Fruit fly (Drosophila melanogaster) whole organism, adult: ENCODE results near the gene CG46306.

Source experiments
- bab1 ChIP-seq: fragments of 200-800 bp; sonication (Bioruptor generic); optimal IDR thresholded peaks from 3 replicates; lab custom pipeline; 2019; ENCODE audit warnings: missing biosample characterization, mild to moderate bottlenecking, missing genetic modification characterization, moderate library complexity
- cic ChIP-seq: fragments of 200-800 bp; sonication (Bioruptor generic); optimal IDR thresholded peaks from 2 replicates; lab custom pipeline; 2017; ENCODE audit warnings: missing biosample characterization, mild to moderate bottlenecking, missing genetic modification characterization, moderate library complexity
- kay ChIP-seq: fragments of 200-800 bp; sonication (Bioruptor generic); peaks from one replicate; lab custom pipeline; 2016; ENCODE audit warnings: missing biosample characterization, missing genetic modification characterization, borderline replicate concordance
- ovo ChIP-seq: fragments of 200-800 bp; sonication (Bioruptor generic); optimal IDR thresholded peaks from 2 replicates; lab custom pipeline; 2016; ENCODE audit warnings: missing biosample characterization, missing genetic modification characterization

- TF ChIP-seq kay (GFP tag; lab: Kevin White, UChicago): no peak
- no peak for TF ChIP-seq cic (GFP tag; lab: Kevin White, UChicago)
- TF ChIP-seq bab1: no peak
- TF ChIP-seq ovo (GFP tag; lab: Kevin White, UChicago): no peak
Measured at dm6 chrX:16867622-16868021, 32.3 kb upstream of the CG46306 start.
